Worm (Caenorhabditis elegans) whole organism, L2 larva: ENCODE data around the gene Y49F6B.12.

ENCODE experiments used
- R02D3.7 ChIP-seq: fragments of 150-350 bp; optimal IDR thresholded peaks from 2 replicates; lab custom pipeline; 2014; ENCODE audit warnings: missing biosample characterization, missing genetic modification characterization
- blmp-1 ChIP-seq: sonication (generic microtip); optimal IDR thresholded peaks from 2 replicates; lab custom pipeline; 2017; ENCODE audit warnings: missing genetic modification characterization, mild to moderate bottlenecking, missing compliant biosample characterization, antibody characterized with exemption, moderate library complexity; ENCODE audit not compliant: insufficient read depth
- mdl-1 ChIP-seq, 2 experiments: fragments of 150-350 bp in 1 of 2; sonication (generic microtip) in 1 of 2; optimal IDR thresholded peaks; 2 replicates each; lab custom pipeline; 2017; ENCODE audit warnings: missing biosample characterization in 2 of 2, missing genetic modification characterization in 2 of 2
- nhr-77 ChIP-seq: fragments of 150-350 bp; optimal IDR thresholded peaks from 2 replicates; lab custom pipeline; 2014; ENCODE audit warnings: missing biosample characterization, missing genetic modification characterization
- skn-1 ChIP-seq: sonication (generic microtip); optimal IDR thresholded peaks from 2 replicates; lab custom pipeline; 2017; ENCODE audit warnings: missing biosample characterization, missing genetic modification characterization

- no peak for TF ChIP-seq skn-1 (tag; lab: Kevin White, UChicago)
- TF ChIP-seq blmp-1, result no peak
- TF ChIP-seq R02D3.7 (tag; lab: Kevin White, UChicago), result no peak
- no peak for TF ChIP-seq mdl-1 (tag; optimal IDR thresholded peaks at IDR 0.05; lab: Kevin White, UChicago)
- TF ChIP-seq nhr-77 (tag; lab: Kevin White, UChicago), result no peak
Measured at ce11 chrII:3472817-3473216, 601 bp upstream of the Y49F6B.12 start, which contains the start of gene Y49F6B.6.
